Worm (Caenorhabditis elegans): ENCODE measurements around the gene F15H10.9.

DNA sequence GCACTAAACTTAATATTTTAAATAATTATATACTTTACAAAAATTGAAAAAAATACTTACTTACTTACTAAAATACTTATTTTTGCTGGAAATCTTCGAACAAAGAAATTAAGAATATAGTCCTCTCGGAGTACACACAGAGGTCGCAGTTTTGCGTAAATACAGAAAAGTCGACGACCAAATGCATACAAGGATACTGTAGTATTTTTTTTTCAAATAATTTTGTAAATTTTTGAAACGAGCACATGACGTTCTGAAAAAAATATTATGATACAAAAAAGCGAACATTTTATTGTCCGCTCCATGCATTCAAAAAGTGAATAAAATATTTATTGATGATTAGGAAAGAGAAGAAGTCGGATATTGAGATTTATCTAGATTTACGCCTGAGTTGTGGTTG, 11.7 kb upstream of the F15H10.9 start, which contains the start of gene apc-10:
- no peak for TF ChIP-seq F10B5.3 (tag; optimal IDR thresholded peaks at IDR 0.05)
- no peak for TF ChIP-seq ZK337.2 (GFP tag; IDR thresholded peaks at IDR 0.05)
- no peak for TF ChIP-seq nhr-6 (tag; optimal IDR thresholded peaks at IDR 0.05)
- TF ChIP-seq mdl-1 (tag; optimal IDR thresholded peaks at IDR 0.05), result no peak
